Worm (Caenorhabditis elegans) whole organism, L4/young adult: Measurements from ENCODE around the gene F36D3.1.

Source experiments
- dao-5 ChIP-seq: sonication (generic microtip); optimal IDR thresholded peaks from 2 replicates; lab custom pipeline; 2016; ENCODE audit warnings: missing genotype, missing genetic modification characterization, moderate library complexity, missing compliant biosample characterization
- him-1 ChIP-seq: sonication (generic microtip); optimal IDR thresholded peaks from 2 replicates; lab custom pipeline; 2016; ENCODE audit warnings: missing genotype, missing genetic modification reagents, missing genetic modification characterization, missing compliant biosample characterization

- TF ChIP-seq dao-5 (tag; lab: Kevin White, UChicago) (no peak), him-1 (no peak)
Measured at ce11 chrV:16537908-16538446, 38.8 kb downstream of the F36D3.1 start, which contains the start of gene Y32B12B.2.
